Worm (Caenorhabditis elegans): ENCODE data around the gene Y61A9LA.10.
A peak's percentile ranks its signal among the peaks of the same experiment; 100 is the strongest.

DNA sequence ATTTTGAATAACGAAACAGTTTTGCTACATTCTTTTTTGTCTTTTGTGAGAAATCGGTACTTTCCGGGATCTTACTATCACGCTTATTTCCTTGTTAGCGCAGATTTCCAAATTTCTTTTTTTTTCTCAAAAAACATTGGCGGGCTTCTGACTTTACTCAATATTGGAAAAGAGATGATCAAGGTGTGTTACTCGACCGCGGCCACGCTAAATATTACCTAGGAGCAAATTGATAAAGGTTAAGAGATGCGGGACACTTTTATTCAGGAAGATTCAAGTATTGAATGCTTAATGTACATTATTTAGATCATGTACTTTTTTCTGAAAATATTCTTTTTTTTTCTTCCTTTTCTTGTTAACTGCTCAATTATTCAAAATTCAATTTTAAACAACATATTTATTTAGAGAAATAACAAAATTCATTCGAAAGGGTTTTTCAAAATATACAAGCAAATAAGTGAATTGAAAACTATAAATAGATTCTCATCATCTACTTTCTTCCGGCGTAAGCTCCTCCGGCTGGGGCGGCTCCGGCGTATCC lies 31.7 kb upstream of the Y61A9LA.10 start:
- no peak for TF ChIP-seq mbf-1 (tag; optimal IDR thresholded peaks at IDR 0.05)
- TF ChIP-seq nhr-25 (tag; optimal IDR thresholded peaks at IDR 0.05): peak; percentile 63
- peak; percentile 79 for TF ChIP-seq ama-1 (optimal IDR thresholded peaks at IDR 0.05)
- TF ChIP-seq zag-1 (tag; optimal IDR thresholded peaks at IDR 0.05): no peak
- TF ChIP-seq nhr-11 (tag; optimal IDR thresholded peaks at IDR 0.05): peak; percentile 17
- no peak for TF ChIP-seq unc-62 (GFP tag; optimal IDR thresholded peaks at IDR 0.05)
- TF ChIP-seq mab-5 (tag; optimal IDR thresholded peaks at IDR 0.05): no peak
- no peak for TF ChIP-seq nhr-6 (tag; optimal IDR thresholded peaks at IDR 0.05)
- TF ChIP-seq Y55F3AM.14 (GFP tag; optimal IDR thresholded peaks at IDR 0.05): peak; percentile 47
- no peak for TF ChIP-seq ceh-82 (tag; optimal IDR thresholded peaks at IDR 0.05)
- no peak for TF ChIP-seq ztf-4 (tag; optimal IDR thresholded peaks at IDR 0.05)
- no peak for TF ChIP-seq mdl-1 (tag; optimal IDR thresholded peaks at IDR 0.05)
- TF ChIP-seq elt-3 (tag; optimal IDR thresholded peaks at IDR 0.05): no peak
